Worm (Caenorhabditis elegans) whole organism, young adult: ENCODE data around the gene msp-57.
"Not testable (repeated sequence)": the region's sequence is repeated elsewhere in the genome, so short reads cannot be mapped to it uniquely, and the experiment has no call there.

Experiments
- B0336.3 ChIP-seq: fragments of 200-800 bp; sonication (Bioruptor generic); IDR thresholded peaks from 2 replicates; pipeline ENCODE4 v1.3.6; 2022; ENCODE audit warnings: missing genetic modification characterization, missing compliant biosample characterization
- D2030.7 ChIP-seq: fragments of 200-800 bp; sonication (Bioruptor generic); IDR thresholded peaks from 2 replicates; pipeline ENCODE4 v1.3.6; 2022; ENCODE audit warnings: missing genetic modification reagents, missing genetic modification characterization, missing compliant biosample characterization
- F33H1.4 ChIP-seq: fragments of 200-800 bp; sonication (Bioruptor generic); IDR thresholded peaks from 2 replicates; pipeline ENCODE4 v1.3.6; 2022; ENCODE audit warnings: missing genetic modification reagents, missing genetic modification characterization, missing compliant biosample characterization
- F49E8.2 ChIP-seq: sonication (generic microtip); optimal IDR thresholded peaks from 3 replicates; lab custom pipeline; 2017; ENCODE audit warnings: missing genetic modification characterization, mild to moderate bottlenecking, missing compliant biosample characterization, antibody characterized with exemption, moderate library complexity; ENCODE audit not compliant: insufficient read depth
- Y53G8AR.9 ChIP-seq: fragments of 200-800 bp; sonication (Bioruptor generic); conservative IDR thresholded peaks from 2 replicates; pipeline ENCODE4 v1.3.6; 2022; ENCODE audit warnings: missing genetic modification reagents, missing genetic modification characterization, missing compliant biosample characterization
- ZK185.1 ChIP-seq: sonication (generic microtip); optimal IDR thresholded peaks from 2 replicates; lab custom pipeline; 2016; ENCODE audit warnings: mild to moderate bottlenecking, missing genetic modification characterization, missing compliant biosample characterization; ENCODE audit not compliant: poor library complexity, severe bottlenecking
- attf-5 ChIP-seq: fragments of 200-800 bp; sonication (Bioruptor generic); optimal IDR thresholded peaks from 2 replicates; lab custom pipeline; 2018; ENCODE audit warnings: mild to moderate bottlenecking, missing genetic modification characterization, missing compliant biosample characterization
- attf-6 ChIP-seq: fragments of 200-800 bp; sonication (Bioruptor generic); IDR thresholded peaks from 2 replicates; pipeline ENCODE4 v1.3.6; 2022; ENCODE audit warnings: missing genetic modification reagents, missing genetic modification characterization, missing compliant biosample characterization
- cebp-1 ChIP-seq, 2 experiments: fragments of 200-800 bp in 1 of 2; sonication (Bioruptor generic) in 1 of 2; sonication (generic microtip) in 1 of 2; IDR thresholded peaks in 1 of 2; optimal IDR thresholded peaks in 1 of 2; 2 replicates each; pipeline versions ENCODE4 v1.3.6 to Lab custom; 2017 to 2022; ENCODE audit warnings: missing compliant biosample characterization in 2 of 2, missing genetic modification characterization in 2 of 2, mild to moderate bottlenecking in 1 of 2, missing genetic modification reagents in 1 of 2, moderate library complexity in 1 of 2
- ceh-100 ChIP-seq: fragments of 200-800 bp; sonication (Bioruptor generic); IDR thresholded peaks from 2 replicates; pipeline ENCODE4 v1.3.6; 2022; ENCODE audit warnings: missing genetic modification reagents, missing genetic modification characterization, missing compliant biosample characterization
- ceh-91 ChIP-seq: fragments of 200-800 bp; sonication (Bioruptor generic); IDR thresholded peaks from 2 replicates; pipeline ENCODE4 v1.3.6; 2022; ENCODE audit warnings: missing genetic modification reagents, missing genetic modification characterization, missing compliant biosample characterization
- die-1 ChIP-seq: sonication (generic microtip); optimal IDR thresholded peaks from 2 replicates; lab custom pipeline; 2016; ENCODE audit warnings: missing genotype, mild to moderate bottlenecking, missing genetic modification characterization, missing compliant biosample characterization
- dox-1 ChIP-seq: fragments of 200-800 bp; sonication (Bioruptor generic); IDR thresholded peaks from 2 replicates; pipeline ENCODE4 v1.3.6; 2022; ENCODE audit warnings: missing genetic modification reagents, missing genetic modification characterization, missing compliant biosample characterization
- egl-44 ChIP-seq: fragments of 200-800 bp; sonication (Bioruptor generic); IDR thresholded peaks from 2 replicates; pipeline ENCODE4 v1.3.6; 2022; ENCODE audit warnings: missing genetic modification reagents, missing genetic modification characterization, missing compliant biosample characterization
- egrh-3 ChIP-seq: fragments of 200-800 bp; sonication (Bioruptor generic); IDR thresholded peaks from 2 replicates; pipeline ENCODE4 v1.3.6; 2022; ENCODE audit warnings: missing genetic modification reagents, missing genetic modification characterization, missing compliant biosample characterization
- ekl-4 ChIP-seq: fragments of 200-800 bp; sonication (Bioruptor generic); IDR thresholded peaks from 2 replicates; pipeline ENCODE4 v1.3.6; 2022; ENCODE audit warnings: missing genetic modification reagents, missing genetic modification characterization, missing compliant biosample characterization
- fkh-3 ChIP-seq: sonication (generic microtip); optimal IDR thresholded peaks from 2 replicates; lab custom pipeline; 2016; ENCODE audit warnings: mild to moderate bottlenecking, missing genetic modification characterization, missing compliant biosample characterization
- hmg-1.2 ChIP-seq: fragments of 200-800 bp; sonication (Bioruptor generic); IDR thresholded peaks from 2 replicates; pipeline ENCODE4 v1.3.6; 2022; ENCODE audit warnings: missing genetic modification reagents, missing genetic modification characterization, missing compliant biosample characterization
- hsf-1 ChIP-seq: fragments of 200-800 bp; sonication (Bioruptor generic); IDR thresholded peaks from 2 replicates; pipeline ENCODE4 v1.3.6; 2022; ENCODE audit warnings: missing genetic modification reagents, missing genetic modification characterization, missing compliant biosample characterization
- lin-54 ChIP-seq: fragments of 200-800 bp; sonication (Bioruptor generic); optimal IDR thresholded peaks from 2 replicates; lab custom pipeline; 2018; ENCODE audit warnings: mild to moderate bottlenecking, missing genetic modification characterization, missing compliant biosample characterization
- lsl-1 ChIP-seq: fragments of 200-800 bp; sonication (Bioruptor generic); optimal IDR thresholded peaks from 2 replicates; lab custom pipeline; 2018; ENCODE audit warnings: mild to moderate bottlenecking, missing genetic modification characterization, moderate library complexity, missing compliant biosample characterization
- madf-3 ChIP-seq: fragments of 200-800 bp; sonication (Bioruptor generic); IDR thresholded peaks from 2 replicates; pipeline ENCODE4 v1.3.6; 2022; ENCODE audit warnings: missing genetic modification reagents, missing genetic modification characterization, missing compliant biosample characterization
- madf-6 ChIP-seq: fragments of 200-800 bp; sonication (Bioruptor generic); IDR thresholded peaks from 2 replicates; pipeline ENCODE4 v1.3.6; 2022; ENCODE audit warnings: missing genetic modification reagents, missing genetic modification characterization, missing compliant biosample characterization
- mcd-1 ChIP-seq: fragments of 200-800 bp; sonication (Bioruptor generic); IDR thresholded peaks from 2 replicates; pipeline ENCODE4 v1.3.6; 2022; ENCODE audit warnings: missing genetic modification reagents, missing genetic modification characterization, missing compliant biosample characterization
- nhr-80 ChIP-seq: sonication (generic microtip); optimal IDR thresholded peaks from 2 replicates; lab custom pipeline; 2016; ENCODE audit warnings: missing genetic modification characterization, missing compliant biosample characterization
- rcor-1 ChIP-seq: fragments of 200-800 bp; sonication (Bioruptor generic); IDR thresholded peaks from 2 replicates; pipeline ENCODE4 v1.3.6; 2022; ENCODE audit warnings: missing genetic modification reagents, missing genetic modification characterization, missing compliant biosample characterization
- snpc-1.1 ChIP-seq: sonication (generic microtip); optimal IDR thresholded peaks from 2 replicates; lab custom pipeline; 2017; ENCODE audit warnings: missing genetic modification characterization, mild to moderate bottlenecking, missing compliant biosample characterization, antibody characterized with exemption, moderate library complexity, missing genotype, missing genetic modification reagents; ENCODE audit not compliant: insufficient read depth
- snpc-3.4 ChIP-seq: sonication (generic microtip); optimal IDR thresholded peaks from 2 replicates; lab custom pipeline; 2017; ENCODE audit warnings: missing genetic modification characterization, mild to moderate bottlenecking, missing compliant biosample characterization, antibody characterized with exemption, moderate library complexity, missing genotype, missing genetic modification reagents
- snpc-4 ChIP-seq, 5 experiments: fragments of 150-350 bp in 1 of 5; sonication (generic microtip) in 4 of 5; optimal IDR thresholded peaks; 2 replicates each; lab custom pipeline; 2014 to 2018; ENCODE audit warnings: missing genetic modification characterization in 5 of 5, missing biosample characterization in 3 of 5, antibody characterized with exemption in 2 of 5, mild to moderate bottlenecking in 2 of 5, missing compliant biosample characterization in 2 of 5, missing genotype in 2 of 5, moderate library complexity in 2 of 5, missing genetic modification reagents in 1 of 5
- zim-3 ChIP-seq: sonication (generic microtip); optimal IDR thresholded peaks from 2 replicates; lab custom pipeline; 2017; ENCODE audit warnings: mild to moderate bottlenecking, missing genetic modification characterization, moderate library complexity, missing compliant biosample characterization
- ztf-18 ChIP-seq: sonication (generic microtip); optimal IDR thresholded peaks from 2 replicates; lab custom pipeline; 2016; ENCODE audit warnings: missing genotype, mild to moderate bottlenecking, missing genetic modification characterization, missing compliant biosample characterization
- ztf-28 ChIP-seq: fragments of 200-800 bp; sonication (Bioruptor generic); IDR thresholded peaks from 2 replicates; pipeline ENCODE4 v1.3.6; 2022; ENCODE audit warnings: missing genetic modification reagents, missing genetic modification characterization, missing compliant biosample characterization
- ztf-6 ChIP-seq: fragments of 200-800 bp; sonication (Bioruptor generic); IDR thresholded peaks from 2 replicates; pipeline ENCODE4 v1.3.6; 2022; ENCODE audit warnings: missing genetic modification reagents, missing genetic modification characterization, missing compliant biosample characterization

The msp-57 gene

ce11 chrIV:5088814-5089322 is 26.5 kb downstream of the msp-57 start, which contains the start of gene ivd-1 (continued):
- TF ChIP-seq die-1 (tag; lab: Kevin White, UChicago), result no peak
- TF ChIP-seq fkh-3 (tag; lab: Kevin White, UChicago), result no peak
- no peak for TF ChIP-seq ztf-28 (GFP tag; lab: Robert Waterston, UW)
- peak; percentile 85 for TF ChIP-seq nhr-80 (tag; lab: Kevin White, UChicago)
- TF ChIP-seq zim-3 (tag; lab: Kevin White, UChicago), result no peak
- peak; percentile 48 for TF ChIP-seq ZK185.1 (tag; lab: Kevin White, UChicago)
- TF ChIP-seq attf-5 (GFP tag; lab: Kevin White, UChicago), result peak; percentile 7
- no peak for TF ChIP-seq ztf-6 (GFP tag; lab: Robert Waterston, UW)
- TF ChIP-seq F49E8.2 (tag; lab: Kevin White, UChicago), result no peak

- TF ChIP-seq D2030.7 (GFP tag; lab: Robert Waterston, UW) (peak; percentile 55; the same call in 1 of the 2 replicates), F33H1.4 (GFP tag; lab: Robert Waterston, UW) (peak; percentile 30), rcor-1 (GFP tag; lab: Robert Waterston, UW) (peak; percentile 27; the same call in 1 of the 2 replicates), snpc-1.1 (peak; percentile 12), cebp-1 (tag; optimal IDR thresholded peaks at IDR 0.05; lab: Kevin White, UChicago) (peak; percentile 18), nhr-80 (tag; lab: Kevin White, UChicago) (peak; percentile 61), ztf-28 (GFP tag; lab: Robert Waterston, UW) (0 out of 2 replicates have a peak, but pooled peaks have one; percentile 31), mcd-1 (GFP tag; lab: Robert Waterston, UW) (peak; percentile 82), attf-6 (GFP tag; lab: Robert Waterston, UW) (0 out of 2 replicates have a peak, but pooled peaks have one; percentile 58), ekl-4 (GFP tag; lab: Robert Waterston, UW) (0 out of 2 replicates have a peak, but pooled peaks have one; percentile 49), lsl-1 (GFP tag; lab: Kevin White, UChicago) (peak; percentile 61), egl-44 (0 out of 2 replicates have a peak, but pooled peaks have one; percentile 10), ZK185.1 (tag; lab: Kevin White, UChicago) (peak; percentile 14), Y53G8AR.9 (GFP tag; lab: Robert Waterston, UW) (0 out of 2 replicates have a peak, but pooled peaks have one; percentile 13), madf-6 (peak; percentile 61; the same call in 1 of the 2 replicates), ztf-18 (tag; lab: Kevin White, UChicago) (peak; percentile 15), ceh-100 (GFP tag; lab: Robert Waterston, UW) (peak; percentile 87), F49E8.2 (tag; lab: Kevin White, UChicago) (peak; percentile 81), madf-3 (GFP tag; lab: Robert Waterston, UW) (0 out of 2 replicates have a peak, but pooled peaks have one; percentile 8), egrh-3 (GFP tag; lab: Robert Waterston, UW) (peak; percentile 29; the same call in 1 of the 2 replicates), lin-54 (GFP tag; lab: Kevin White, UChicago) (peak; percentile 16), hmg-1.2 (GFP tag; lab: Robert Waterston, UW) (peak; percentile 28; the same call in 1 of the 2 replicates), snpc-4 (GFP tag; optimal IDR thresholded peaks at IDR 0.05; lab: Kevin White, UChicago) (peak; percentile 30), snpc-4 (tag; optimal IDR thresholded peaks at IDR 0.05; lab: Kevin White, UChicago) (peak in 3 of 4 experiments; percentile 14 to 85 (median 81)), hsf-1 (GFP tag; lab: Robert Waterston, UW) (0 out of 2 replicates have a peak, but pooled peaks have one; percentile 38), dox-1 (GFP tag; lab: Robert Waterston, UW) (peak; percentile 54; the same call in 1 of the 2 replicates), ceh-91 (peak; percentile 44; the same call in 1 of the 2 replicates), snpc-3.4 (tag; lab: Kevin White, UChicago) (peak; percentile 26), B0336.3 (GFP tag; lab: Robert Waterston, UW) (peak; percentile 43; the same call in 1 of the 2 replicates)
- TF ChIP-seq cebp-1 (GFP tag; IDR thresholded peaks at IDR 0.05; lab: Robert Waterston, UW), result not testable (repeated sequence)
Measured at ce11 chrIV:5089795-5090528, 27.6 kb downstream of the msp-57 start.
